Worm (Caenorhabditis elegans) whole organism, L1 larva: ENCODE measurements around the gene T22F3.11.
A peak's percentile ranks its signal among the peaks of the same experiment; 100 is the strongest.

Source experiments
- C16A3.4 ChIP-seq: fragments of 150-350 bp; optimal IDR thresholded peaks from 2 replicates; lab custom pipeline; 2014; ENCODE audit warnings: missing biosample characterization, missing genetic modification characterization
- F16B12.6 ChIP-seq: fragments of 150-350 bp; optimal IDR thresholded peaks from 2 replicates; lab custom pipeline; 2014; ENCODE audit warnings: missing biosample characterization, missing genetic modification characterization
- Y116A8C.19 ChIP-seq: sonication (generic microtip); optimal IDR thresholded peaks from 2 replicates; lab custom pipeline; 2016; ENCODE audit warnings: missing compliant biosample characterization, missing genetic modification characterization, borderline replicate concordance
- blmp-1 ChIP-seq: fragments of 150-350 bp; optimal IDR thresholded peaks from 2 replicates; lab custom pipeline; 2014; ENCODE audit warnings: missing biosample characterization, missing genetic modification characterization
- ceh-8 ChIP-seq: fragments of 200-800 bp; sonication (Bioruptor generic); optimal IDR thresholded peaks from 2 replicates; lab custom pipeline; 2018; ENCODE audit warnings: mild to moderate bottlenecking, missing genetic modification characterization, moderate library complexity, missing compliant biosample characterization
- ceh-90 ChIP-seq: sonication (generic microtip); optimal IDR thresholded peaks from 2 replicates; lab custom pipeline; 2016; ENCODE audit warnings: missing genetic modification characterization, missing compliant biosample characterization
- dpl-1 ChIP-seq, 3 experiments: fragments of 150-350 bp in 2 of 3; sonication (generic microtip) in 1 of 3; optimal IDR thresholded peaks; 2 replicates each; lab custom pipeline; 2014 to 2017; ENCODE audit warnings: missing biosample characterization in 3 of 3, missing genetic modification characterization in 3 of 3, missing genetic modification reagents in 3 of 3
- dsc-1 ChIP-seq: sonication (generic microtip); optimal IDR thresholded peaks from 2 replicates; lab custom pipeline; 2016; ENCODE audit warnings: mild to moderate bottlenecking, missing genetic modification characterization, missing compliant biosample characterization
- efl-1 ChIP-seq, 4 experiments: fragments of 150-350 bp; optimal IDR thresholded peaks in 3 of 4; peaks in 1 of 4; 1 replicate in 1 of 4; 2 replicates in 3 of 4; lab custom pipeline; 2014; ENCODE audit warnings: missing biosample characterization in 2 of 4, missing genetic modification characterization in 2 of 4, missing genetic modification reagents in 2 of 4
- egl-13 ChIP-seq: sonication (generic microtip); optimal IDR thresholded peaks from 2 replicates; lab custom pipeline; 2016; ENCODE audit warnings: missing genotype, missing genetic modification reagents, missing genetic modification characterization, missing compliant biosample characterization
- ets-5 ChIP-seq: fragments of 200-800 bp; sonication (Bioruptor generic); IDR thresholded peaks from 2 replicates; pipeline ENCODE4 v1.3.6; 2022; ENCODE audit warnings: missing genetic modification characterization, missing compliant biosample characterization
- fkh-10 ChIP-seq: sonication (generic microtip); optimal IDR thresholded peaks from 2 replicates; lab custom pipeline; 2017; ENCODE audit warnings: missing biosample characterization, missing genetic modification reagents, missing genetic modification characterization
- fkh-4 ChIP-seq: sonication (generic microtip); optimal IDR thresholded peaks from 2 replicates; lab custom pipeline; 2016; ENCODE audit warnings: missing compliant biosample characterization, missing genetic modification characterization, borderline replicate concordance
- fkh-8 ChIP-seq: sonication (generic microtip); optimal IDR thresholded peaks from 2 replicates; lab custom pipeline; 2016; ENCODE audit warnings: mild to moderate bottlenecking, missing genetic modification characterization, missing compliant biosample characterization
- fos-1 ChIP-seq: fragments of 150-350 bp; optimal IDR thresholded peaks from 2 replicates; lab custom pipeline; 2014; ENCODE audit warnings: missing biosample characterization, missing genetic modification characterization
- hlh-4 ChIP-seq: sonication (generic microtip); optimal IDR thresholded peaks from 2 replicates; lab custom pipeline; 2016; ENCODE audit warnings: mild to moderate bottlenecking, missing genetic modification characterization, missing compliant biosample characterization
- irx-1 ChIP-seq: sonication (generic microtip); optimal IDR thresholded peaks from 2 replicates; lab custom pipeline; 2016; ENCODE audit warnings: missing genetic modification characterization, missing compliant biosample characterization
- isw-1 ChIP-seq: fragments of 200-800 bp; sonication (Bioruptor generic); IDR thresholded peaks from 2 replicates; pipeline ENCODE4 v1.3.6; 2022; ENCODE audit warnings: missing genetic modification characterization, missing compliant biosample characterization
- lin-14 ChIP-seq: fragments of 200-800 bp; sonication (Bioruptor generic); optimal IDR thresholded peaks from 2 replicates; lab custom pipeline; 2018; ENCODE audit warnings: mild to moderate bottlenecking, missing genetic modification characterization, moderate library complexity, missing compliant biosample characterization
- lin-15B ChIP-seq: fragments of 150-350 bp; sonication (generic microtip); optimal IDR thresholded peaks from 3 replicates; lab custom pipeline; 2014; ENCODE audit warnings: missing biosample characterization, missing genetic modification characterization
- lin-35 ChIP-seq, 2 experiments: fragments of 150-350 bp; optimal IDR thresholded peaks; 2 replicates each; lab custom pipeline; 2014; ENCODE audit warnings: missing biosample characterization in 2 of 2, missing genetic modification characterization in 2 of 2, missing genetic modification reagents in 2 of 2
- lin-39 ChIP-seq: fragments of 150-350 bp; optimal IDR thresholded peaks from 2 replicates; lab custom pipeline; 2014; ENCODE audit warnings: missing biosample characterization, missing genetic modification reagents, missing genetic modification characterization
- lir-3 ChIP-seq: sonication (generic microtip); optimal IDR thresholded peaks from 2 replicates; lab custom pipeline; 2016; ENCODE audit warnings: mild to moderate bottlenecking, missing genetic modification characterization, moderate library complexity, missing compliant biosample characterization; ENCODE audit not compliant: poor library complexity
- lsy-2 ChIP-seq, 2 experiments: fragments of 150-350 bp; optimal IDR thresholded peaks; 2 replicates each; lab custom pipeline; 2014; ENCODE audit warnings: missing biosample characterization in 2 of 2, missing genetic modification characterization in 2 of 2
- mab-9 ChIP-seq: fragments of 200-800 bp; sonication (Bioruptor generic); IDR thresholded peaks from 2 replicates; pipeline ENCODE4 v1.3.6; 2022; ENCODE audit warnings: missing genetic modification reagents, missing genetic modification characterization, missing compliant biosample characterization
- mdl-1 ChIP-seq, 2 experiments: fragments of 150-350 bp; optimal IDR thresholded peaks; 2 replicates each; lab custom pipeline; 2014 to 2017; ENCODE audit warnings: missing biosample characterization in 2 of 2, missing genetic modification characterization in 2 of 2, inconsistent platforms in 1 of 2
- nhr-237 ChIP-seq: fragments of 150-350 bp; optimal IDR thresholded peaks from 2 replicates; lab custom pipeline; 2014; ENCODE audit warnings: missing biosample characterization, missing genetic modification characterization
- nhr-28 ChIP-seq: fragments of 150-350 bp; optimal IDR thresholded peaks from 2 replicates; lab custom pipeline; 2014; ENCODE audit warnings: missing biosample characterization, missing genetic modification characterization
- nhr-47 ChIP-seq: sonication (generic microtip); optimal IDR thresholded peaks from 2 replicates; lab custom pipeline; 2016; ENCODE audit warnings: mild to moderate bottlenecking, missing genetic modification characterization, moderate library complexity, missing compliant biosample characterization
- nhr-85 ChIP-seq: sonication (generic microtip); peaks from one replicate; lab custom pipeline; 2016; ENCODE audit warnings: missing genetic modification characterization, inconsistent platforms, missing compliant biosample characterization
- pqm-1 ChIP-seq: sonication (generic microtip); optimal IDR thresholded peaks from 3 replicates; lab custom pipeline; 2017; ENCODE audit warnings: missing biosample characterization, missing genetic modification characterization
- skn-1 ChIP-seq: fragments of 150-350 bp; optimal IDR thresholded peaks from 2 replicates; lab custom pipeline; 2014; ENCODE audit warnings: missing biosample characterization, missing genetic modification characterization
- snpc-4 ChIP-seq: fragments of 150-350 bp; optimal IDR thresholded peaks from 2 replicates; lab custom pipeline; 2014; ENCODE audit warnings: missing biosample characterization, missing genetic modification characterization
- sox-4 ChIP-seq: sonication (generic microtip); optimal IDR thresholded peaks from 2 replicates; lab custom pipeline; 2016; ENCODE audit warnings: missing genetic modification characterization, missing compliant biosample characterization
- sptf-1 ChIP-seq: fragments of 150-350 bp; optimal IDR thresholded peaks from 2 replicates; lab custom pipeline; 2014; ENCODE audit warnings: missing biosample characterization, missing genetic modification characterization
- swsn-7 ChIP-seq: sonication (generic microtip); optimal IDR thresholded peaks from 2 replicates; lab custom pipeline; 2016; ENCODE audit warnings: missing genetic modification characterization, missing compliant biosample characterization
- tbx-2 ChIP-seq: sonication (generic microtip); optimal IDR thresholded peaks from 2 replicates; lab custom pipeline; 2016; ENCODE audit warnings: missing genetic modification characterization, missing compliant biosample characterization
- tlp-1 ChIP-seq: fragments of 150-350 bp; optimal IDR thresholded peaks from 2 replicates; lab custom pipeline; 2014; ENCODE audit warnings: missing biosample characterization, missing genetic modification characterization
- unc-30 ChIP-seq: sonication (generic microtip); optimal IDR thresholded peaks from 2 replicates; lab custom pipeline; 2017; ENCODE audit warnings: missing biosample characterization, missing genetic modification characterization
- unc-62 ChIP-seq: fragments of 150-350 bp; optimal IDR thresholded peaks from 2 replicates; lab custom pipeline; 2014; ENCODE audit warnings: missing biosample characterization, missing genetic modification reagents, missing genetic modification characterization
- unc-98 ChIP-seq: fragments of 200-800 bp; sonication (Bioruptor generic); IDR thresholded peaks from 2 replicates; pipeline ENCODE4 v1.3.6; 2022; ENCODE audit warnings: missing genetic modification characterization, missing compliant biosample characterization
- xbp-1 ChIP-seq: sonication (generic microtip); optimal IDR thresholded peaks from 2 replicates; lab custom pipeline; 2016; ENCODE audit warnings: missing genetic modification characterization, missing compliant biosample characterization
- zag-1 ChIP-seq: fragments of 150-350 bp; optimal IDR thresholded peaks from 2 replicates; lab custom pipeline; 2014; ENCODE audit warnings: missing biosample characterization, missing genetic modification characterization
- ztf-4 ChIP-seq: fragments of 150-350 bp; optimal IDR thresholded peaks from 2 replicates; lab custom pipeline; 2014; ENCODE audit warnings: missing biosample characterization, missing genetic modification characterization

The T22F3.11 gene

ce11 chrV:3614397-3614796 lies at the start of gene T22F3.11:
Gene T22F3.11 (minus strand): TSS chrV:3614553.
- TF ChIP-seq unc-98: no peak
- peak; percentile 78 for TF ChIP-seq blmp-1
- TF ChIP-seq lin-39: no peak
- no peak for TF ChIP-seq ceh-90 (tag; lab: Kevin White, UChicago)
- no peak for TF ChIP-seq Y116A8C.19 (tag; lab: Kevin White, UChicago)
- no peak for TF ChIP-seq unc-62
- TF ChIP-seq irx-1 (tag; lab: Kevin White, UChicago): no peak
- no peak for TF ChIP-seq xbp-1 (tag; lab: Kevin White, UChicago)
- TF ChIP-seq efl-1 (optimal IDR thresholded peaks at IDR 0.05; lab: Kevin White, UChicago): no peak
- TF ChIP-seq efl-1 (GFP tag; optimal IDR thresholded peaks at IDR 0.05 in 1 of 2; lab: Kevin White, UChicago): peak in 1 of 2 experiments; percentile 61
- TF ChIP-seq snpc-4: no peak
- TF ChIP-seq pqm-1 (tag; lab: Kevin White, UChicago): no peak
- no peak for TF ChIP-seq egl-13
- TF ChIP-seq sox-4 (tag; lab: Kevin White, UChicago): no peak
- TF ChIP-seq nhr-85 (tag; lab: Kevin White, UChicago): no peak
- TF ChIP-seq skn-1 (tag; lab: Kevin White, UChicago): no peak

- no peak for TF ChIP-seq ceh-90 (tag; lab: Kevin White, UChicago)
- no peak for TF ChIP-seq lin-15B
- TF ChIP-seq nhr-28 (tag; lab: Kevin White, UChicago): no peak
- TF ChIP-seq efl-1 (optimal IDR thresholded peaks at IDR 0.05; lab: Kevin White, UChicago): no peak
- no peak for TF ChIP-seq efl-1 (GFP tag; optimal IDR thresholded peaks at IDR 0.05 in 1 of 2; lab: Kevin White, UChicago)
- TF ChIP-seq fkh-8 (tag; lab: Kevin White, UChicago): no peak
- TF ChIP-seq tbx-2: no peak
- TF ChIP-seq tlp-1 (tag; lab: Kevin White, UChicago): no peak
Measured at ce11 chrV:3659472-3659871, 45.1 kb upstream of the T22F3.11 start, which contains the start of gene acr-23. Gene acr-23 (minus strand): TSS chrV:3659572.

ce11 chrV:3649473-3649872 lies 35.1 kb upstream of the T22F3.11 start, which contains the start of gene str-114:
Gene str-114 (plus strand): TSS chrV:3649773.
- TF ChIP-seq hlh-4 (no peak), lin-39 (no peak), skn-1 (tag; lab: Kevin White, UChicago) (no peak), nhr-47 (tag; lab: Kevin White, UChicago) (no peak), efl-1 (optimal IDR thresholded peaks at IDR 0.05; lab: Kevin White, UChicago) (no peak), efl-1 (GFP tag; optimal IDR thresholded peaks at IDR 0.05 in 1 of 2; lab: Kevin White, UChicago) (no peak), fos-1 (tag; lab: Kevin White, UChicago) (no peak), unc-62 (no peak), ceh-90 (tag; lab: Kevin White, UChicago) (no peak), unc-30 (no peak)

- TF ChIP-seq ets-5 (no peak), mdl-1 (tag; optimal IDR thresholded peaks at IDR 0.05; lab: Kevin White, UChicago) (no peak), zag-1 (tag; lab: Kevin White, UChicago) (no peak), dpl-1 (GFP tag; optimal IDR thresholded peaks at IDR 0.05; lab: Kevin White, UChicago) (no peak), pqm-1 (tag; lab: Kevin White, UChicago) (no peak), lin-15B (no peak), fkh-10 (GFP tag; lab: Kevin White, UChicago) (no peak), ceh-90 (tag; lab: Kevin White, UChicago) (no peak), ztf-4 (tag; lab: Kevin White, UChicago) (no peak), fos-1 (tag; lab: Kevin White, UChicago) (no peak), F16B12.6 (tag; lab: Kevin White, UChicago) (no peak)
Measured at ce11 chrV:3647862-3648261, 33.5 kb upstream of the T22F3.11 start, which contains the start of gene F59B1.10. Gene F59B1.10 (minus strand): TSS chrV:3647962.

DNA sequence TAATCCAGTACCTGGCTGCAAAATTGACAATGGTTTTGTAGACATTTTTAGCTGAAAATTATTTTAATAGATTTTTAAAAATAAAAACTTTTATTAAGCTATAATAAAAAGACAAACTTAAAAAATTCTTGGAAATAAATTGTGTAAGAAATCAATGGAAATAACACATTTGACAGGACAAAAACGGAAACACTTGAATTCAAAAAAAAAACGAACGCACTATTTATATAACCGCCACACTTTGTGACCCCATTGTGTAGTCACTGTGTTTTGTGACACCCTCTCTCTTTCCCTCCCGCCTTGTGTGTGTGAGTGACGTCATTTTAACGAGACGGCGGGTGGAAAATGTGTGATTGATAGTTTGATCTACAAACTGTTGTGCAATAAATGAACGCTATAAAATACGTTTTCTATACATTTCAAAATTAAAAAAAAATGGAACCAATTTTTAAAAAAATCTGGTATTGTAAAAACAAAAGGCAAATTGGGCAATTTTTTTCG lies 29.9 kb upstream of the T22F3.11 start, which contains the start of gene F59B1.8:
Gene F59B1.8, minus strand, starts transcription at position 51 of the 501 bp plus-strand sequence.
- no peak for TF ChIP-seq fkh-10 (GFP tag; lab: Kevin White, UChicago)
- TF ChIP-seq mab-9 (GFP tag; lab: Robert Waterston, UW): no peak
- TF ChIP-seq nhr-237: peak; percentile 44
- peak in 1 of 2 experiments; percentile 71 for TF ChIP-seq lin-35 (GFP tag; optimal IDR thresholded peaks at IDR 0.05; lab: Kevin White, UChicago)
- TF ChIP-seq lin-14 (GFP tag; lab: Kevin White, UChicago): peak; percentile 78
- TF ChIP-seq C16A3.4 (tag; lab: Kevin White, UChicago): no peak
- no peak for TF ChIP-seq fkh-8 (tag; lab: Kevin White, UChicago)
- no peak for TF ChIP-seq tlp-1 (tag; lab: Kevin White, UChicago)
- TF ChIP-seq sptf-1 (tag; lab: Kevin White, UChicago): no peak
- no peak for TF ChIP-seq ceh-8 (GFP tag; lab: Kevin White, UChicago)
- TF ChIP-seq swsn-7 (tag; lab: Kevin White, UChicago): peak; percentile 27
- TF ChIP-seq lsy-2 (tag; optimal IDR thresholded peaks at IDR 0.05; lab: Kevin White, UChicago): peak in 1 of 2 experiments; percentile 15
- no peak for TF ChIP-seq dsc-1 (tag; lab: Kevin White, UChicago)
- TF ChIP-seq snpc-4: no peak
- no peak for TF ChIP-seq fkh-4 (tag; lab: Kevin White, UChicago)
- no peak for TF ChIP-seq isw-1 (GFP tag; lab: Robert Waterston, UW)
- TF ChIP-seq lir-3 (tag; lab: Kevin White, UChicago): no peak
- TF ChIP-seq mdl-1 (tag; optimal IDR thresholded peaks at IDR 0.05; lab: Kevin White, UChicago): peak in 1 of 2 experiments; percentile 29
